Fruit fly (Drosophila melanogaster): ENCODE data around the gene CG13895.

Gene CG13895

DNA sequence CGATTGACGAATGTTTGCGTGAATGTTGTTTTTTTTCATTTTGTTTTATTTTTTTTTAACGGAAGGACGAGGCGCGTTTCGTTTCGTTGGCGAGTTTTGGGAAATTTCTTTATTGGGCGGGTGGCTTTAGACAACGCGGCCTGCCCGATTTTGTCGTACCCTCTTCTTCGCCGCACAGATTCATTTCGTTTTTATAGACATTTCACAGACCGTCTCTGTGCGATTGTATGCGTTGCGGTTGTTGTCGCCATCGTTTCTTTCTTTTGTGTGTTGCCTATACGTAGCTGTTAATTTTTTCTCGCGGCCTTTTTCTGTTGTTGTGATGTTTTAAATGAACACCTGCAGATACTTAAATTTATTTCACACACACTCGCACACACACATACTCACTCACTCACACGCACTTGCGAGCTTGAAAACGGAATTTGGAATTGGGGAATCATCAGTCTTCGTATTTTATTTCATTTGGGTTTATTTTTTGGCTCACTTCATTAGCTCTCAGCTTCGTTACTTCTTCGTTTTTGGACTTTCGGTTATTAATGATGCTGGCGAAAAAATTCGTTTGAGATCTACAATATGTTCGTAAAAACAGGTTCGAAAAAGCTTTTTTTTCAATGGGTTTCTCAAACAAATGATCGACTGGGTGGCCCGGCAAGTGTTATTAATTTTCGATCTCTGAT, 42.7 kb upstream of the CG13895 start (continued):
- no peak for TF ChIP-seq CG9876 (GFP tag; optimal IDR thresholded peaks at IDR 0.05)
- TF ChIP-seq Med (GFP tag): peak; percentile 53
- TF ChIP-seq Dp (GFP tag; optimal IDR thresholded peaks at IDR 0.05): no peak
- TF ChIP-seq unpg (GFP tag; optimal IDR thresholded peaks at IDR 0.05): no peak
- TF ChIP-seq CG10366 (GFP tag; IDR thresholded peaks at IDR 0.05): no peak
- TF ChIP-seq CG5953 (GFP tag; IDR thresholded peaks at IDR 0.05): no peak
- no peak for TF ChIP-seq Dad (GFP tag; optimal IDR thresholded peaks at IDR 0.05)
- TF ChIP-seq CG6272 (GFP tag; IDR thresholded peaks at IDR 0.05): no peak
- no peak for TF ChIP-seq tio (GFP tag; optimal IDR thresholded peaks at IDR 0.05)
- peak; percentile 55 for TF ChIP-seq abd-A (tag; optimal IDR thresholded peaks at IDR 0.05)
- TF ChIP-seq CrebB (tag; optimal IDR thresholded peaks at IDR 0.05): no peak
- 0 out of 3 replicates have a peak, but pooled peaks have one; percentile 16 for TF ChIP-seq ci (GFP tag; IDR thresholded peaks at IDR 0.05)
- TF ChIP-seq CG10543 (GFP tag; optimal IDR thresholded peaks at IDR 0.05): peak; percentile 34

DNA sequence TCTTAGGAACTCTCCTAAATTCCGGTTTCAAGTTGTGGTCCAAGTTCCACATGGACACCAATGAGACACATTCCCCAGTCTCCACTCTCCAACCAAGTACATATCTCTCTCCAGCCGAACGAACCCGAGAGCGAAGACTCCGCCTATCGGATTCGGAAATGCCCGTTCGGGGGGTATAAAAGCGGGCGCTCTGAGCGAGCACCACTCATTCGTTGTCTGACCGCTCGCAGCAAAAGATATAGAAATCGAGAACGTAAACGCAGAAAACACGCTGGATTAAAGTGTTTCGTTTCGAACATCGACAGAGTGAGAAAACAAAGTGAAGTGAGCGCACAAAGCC, 41.2 kb upstream of the CG13895 start, which contains the start of gene emc:
TSS of gene emc (plus strand) at position 202 of the 340 bp plus-strand sequence.
- TF ChIP-seq Usf (GFP tag; optimal IDR thresholded peaks at IDR 0.05) (no peak), Sry-δ (GFP tag; optimal IDR thresholded peaks at IDR 0.05) (no peak), CG6765 (GFP tag; optimal IDR thresholded peaks at IDR 0.05) (peak; percentile 74), CG9876 (GFP tag; optimal IDR thresholded peaks at IDR 0.05) (peak; percentile 35), Meics (GFP tag; optimal IDR thresholded peaks at IDR 0.05) (peak; percentile 72), fd96Cb (tag; optimal IDR thresholded peaks at IDR 0.05) (no peak), pan (optimal IDR thresholded peaks at IDR 0.05) (no peak), pan (GFP tag; optimal IDR thresholded peaks at IDR 0.05 in 1 of 2, IDR thresholded peaks at IDR 0.05 in 1 of 2) (peak in 1 of 2 experiments; percentile 42), fu2 (GFP tag; optimal IDR thresholded peaks at IDR 0.05) (no peak), sisA (GFP tag; IDR thresholded peaks at IDR 0.05) (no peak), tap (tag; optimal IDR thresholded peaks at IDR 0.05) (peak; percentile 44), salm (tag; optimal IDR thresholded peaks at IDR 0.05) (peak; percentile 35), CG11085 (GFP tag; IDR thresholded peaks at IDR 0.05) (no peak), CG10147 (GFP tag; optimal IDR thresholded peaks at IDR 0.05) (no peak), CG13296 (GFP tag; optimal IDR thresholded peaks at IDR 0.05) (peak; percentile 65), CG2712 (tag; optimal IDR thresholded peaks at IDR 0.05) (peak; percentile 42), Aef1 (GFP tag; IDR thresholded peaks at IDR 0.05) (no peak), CG12236 (GFP tag; optimal IDR thresholded peaks at IDR 0.05) (no peak), CG10543 (GFP tag; optimal IDR thresholded peaks at IDR 0.05) (peak; percentile 84), CG17568 (GFP tag; optimal IDR thresholded peaks at IDR 0.05) (peak; percentile 46), gfzf (GFP tag; optimal IDR thresholded peaks at IDR 0.05) (no peak), Poxn (GFP tag; IDR thresholded peaks at IDR 0.05) (no peak), unpg (GFP tag; optimal IDR thresholded peaks at IDR 0.05) (peak; percentile 48), CG12744 (GFP tag; optimal IDR thresholded peaks at IDR 0.05) (no peak), run (tag; optimal IDR thresholded peaks at IDR 0.05) (no peak), CG7928 (GFP tag; optimal IDR thresholded peaks at IDR 0.05) (no peak), ci (GFP tag; IDR thresholded peaks at IDR 0.05) (peak; percentile 89), CG9609 (GFP tag; optimal IDR thresholded peaks at IDR 0.05) (peak; percentile 18), CG12071 (GFP tag; optimal IDR thresholded peaks at IDR 0.05) (peak; percentile 78), CG6272 (GFP tag; IDR thresholded peaks at IDR 0.05) (no peak), chm (GFP tag; IDR thresholded peaks at IDR 0.05) (peak; percentile 99), CG33557 (GFP tag; optimal IDR thresholded peaks at IDR 0.05) (peak; percentile 62), fd102C (GFP tag; optimal IDR thresholded peaks at IDR 0.05) (peak; percentile 38), maf-S (GFP tag; optimal IDR thresholded peaks at IDR 0.05) (no peak), sd (tag; optimal IDR thresholded peaks at IDR 0.05) (peak; percentile 68), Drgx (GFP tag; IDR thresholded peaks at IDR 0.05) (peak; percentile 52; the same call in 1 of the 2 replicates), CG11398 (GFP tag; optimal IDR thresholded peaks at IDR 0.05) (peak; percentile 75), Mrtf (GFP tag; IDR thresholded peaks at IDR 0.05) (no peak), nmo (GFP tag; optimal IDR thresholded peaks at IDR 0.05) (peak; percentile 5), CG2889 (GFP tag; IDR thresholded peaks at IDR 0.05) (no peak), CG2678 (tag; optimal IDR thresholded peaks at IDR 0.05) (peak; percentile 44)

Measured in whole organism, embryonic.